Worm (Caenorhabditis elegans): ENCODE data around the gene spv-1.

The spv-1 gene

DNA sequence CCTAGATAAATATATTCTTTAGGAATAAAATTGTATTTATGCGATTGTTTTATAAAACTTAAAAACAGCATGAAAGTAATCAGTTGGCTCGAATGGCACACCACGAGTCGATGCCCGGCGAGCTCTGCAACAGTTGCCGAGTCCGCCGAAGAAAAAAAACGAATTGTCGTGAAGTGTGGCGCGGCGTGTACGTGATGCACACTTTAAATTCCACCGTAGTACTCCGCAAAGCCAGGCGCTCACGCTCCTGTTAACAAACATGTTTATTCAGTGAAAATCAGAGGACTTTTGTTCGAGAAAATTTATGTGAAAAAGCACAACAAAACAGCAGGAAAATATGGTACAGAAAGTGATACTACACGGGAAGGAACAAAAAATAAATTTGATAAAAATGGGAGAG lies 57.9 kb downstream of the spv-1 start (continued):
- TF ChIP-seq zag-1 (tag; optimal IDR thresholded peaks at IDR 0.05) (no peak), snpc-4 (tag; optimal IDR thresholded peaks at IDR 0.05) (peak; percentile 23), pqm-1 (tag; optimal IDR thresholded peaks at IDR 0.05) (peak; percentile 5), ztf-4 (tag; optimal IDR thresholded peaks at IDR 0.05) (no peak), nhr-25 (tag; optimal IDR thresholded peaks at IDR 0.05) (no peak), tbx-2 (tag; optimal IDR thresholded peaks at IDR 0.05) (no peak), nfya-1 (tag; optimal IDR thresholded peaks at IDR 0.05; ENCODE audit: insufficient read depth) (peak; percentile 79), nhr-43 (tag; optimal IDR thresholded peaks at IDR 0.05; ENCODE audit: poor library complexity, severe bottlenecking) (no peak)

DNA sequence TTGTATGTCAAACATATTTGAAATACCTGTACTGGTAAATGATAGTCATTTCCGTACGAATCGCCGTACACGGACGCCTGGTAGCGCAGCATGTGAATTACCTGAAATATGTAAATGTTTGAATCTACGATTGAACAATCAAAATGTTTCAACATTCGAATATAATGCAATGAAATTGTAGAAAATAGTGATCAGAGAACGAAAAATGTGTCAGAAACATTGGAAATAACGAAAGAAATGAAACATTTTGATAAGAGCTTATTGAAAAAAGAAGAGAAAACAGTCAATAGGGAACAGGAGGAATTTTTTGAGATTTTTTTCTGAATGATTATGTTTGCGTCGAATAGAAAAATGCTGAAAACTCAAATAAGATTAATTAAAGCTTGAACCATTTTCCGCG lies 58.4 kb downstream of the spv-1 start, which contains the start of gene ztf-17:
Gene ztf-17 (minus strand): TSS at position 101 of the 400 bp plus-strand sequence.
- TF ChIP-seq elt-2 (tag; optimal IDR thresholded peaks at IDR 0.05) (peak; percentile 1), skn-1 (tag; optimal IDR thresholded peaks at IDR 0.05) (no peak), ceh-82 (tag; optimal IDR thresholded peaks at IDR 0.05) (no peak), unc-39 (tag; optimal IDR thresholded peaks at IDR 0.05) (no peak)

DNA sequence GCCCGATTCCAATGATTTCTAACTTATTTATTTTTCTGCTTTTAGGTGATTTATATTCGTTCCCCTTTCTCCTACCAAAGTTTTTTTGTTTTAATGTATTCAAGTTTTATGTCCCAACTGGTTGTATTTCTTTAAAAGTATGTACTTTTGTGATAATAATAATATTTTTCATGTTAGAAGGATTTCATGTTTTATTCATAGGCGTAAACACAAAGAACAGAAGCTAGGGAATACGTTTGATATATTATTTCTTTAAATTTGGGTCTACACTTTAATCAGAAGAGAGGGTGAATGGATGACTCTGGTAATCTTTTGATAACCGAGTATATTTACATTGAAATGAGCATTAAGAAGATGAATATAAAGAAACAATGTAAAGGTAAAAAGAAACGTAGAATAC lies 62.4 kb downstream of the spv-1 start:
- TF ChIP-seq hmg-11 (tag; optimal IDR thresholded peaks at IDR 0.05) (no peak), daf-12 (tag; optimal IDR thresholded peaks at IDR 0.05) (no peak), pha-4 (tag; optimal IDR thresholded peaks at IDR 0.05) (no peak), ztf-4 (tag; optimal IDR thresholded peaks at IDR 0.05) (no peak), elt-1 (tag; optimal IDR thresholded peaks at IDR 0.05) (no peak), lsy-12 (tag; optimal IDR thresholded peaks at IDR 0.05) (no peak), nhr-237 (tag; optimal IDR thresholded peaks at IDR 0.05) (no peak), sea-2 (GFP tag; optimal IDR thresholded peaks at IDR 0.05) (no peak), skn-1 (tag; optimal IDR thresholded peaks at IDR 0.05) (no peak), fkh-10 (GFP tag; optimal IDR thresholded peaks at IDR 0.05) (no peak), nhr-28 (tag; optimal IDR thresholded peaks at IDR 0.05) (no peak), lin-15B (tag; optimal IDR thresholded peaks at IDR 0.05) (no peak), snpc-4 (tag; optimal IDR thresholded peaks at IDR 0.05) (no peak), egl-27 (tag; optimal IDR thresholded peaks at IDR 0.05) (no peak), elt-3 (tag; optimal IDR thresholded peaks at IDR 0.05) (no peak), pqm-1 (tag; optimal IDR thresholded peaks at IDR 0.05) (no peak), ceh-82 (tag; optimal IDR thresholded peaks at IDR 0.05) (no peak), nhr-76 (tag; optimal IDR thresholded peaks at IDR 0.05) (no peak), zag-1 (tag; optimal IDR thresholded peaks at IDR 0.05) (no peak), fos-1 (tag; optimal IDR thresholded peaks at IDR 0.05) (no peak)

ce11 chrII:7864892-7865291 lies 63.6 kb downstream of the spv-1 start:
- TF ChIP-seq elt-2 (tag; optimal IDR thresholded peaks at IDR 0.05) (no peak), mml-1 (tag; optimal IDR thresholded peaks at IDR 0.05) (no peak), aly-2 (tag; optimal IDR thresholded peaks at IDR 0.05) (no peak), nhr-11 (tag; optimal IDR thresholded peaks at IDR 0.05) (no peak), nhr-237 (tag; optimal IDR thresholded peaks at IDR 0.05) (no peak)

DNA sequence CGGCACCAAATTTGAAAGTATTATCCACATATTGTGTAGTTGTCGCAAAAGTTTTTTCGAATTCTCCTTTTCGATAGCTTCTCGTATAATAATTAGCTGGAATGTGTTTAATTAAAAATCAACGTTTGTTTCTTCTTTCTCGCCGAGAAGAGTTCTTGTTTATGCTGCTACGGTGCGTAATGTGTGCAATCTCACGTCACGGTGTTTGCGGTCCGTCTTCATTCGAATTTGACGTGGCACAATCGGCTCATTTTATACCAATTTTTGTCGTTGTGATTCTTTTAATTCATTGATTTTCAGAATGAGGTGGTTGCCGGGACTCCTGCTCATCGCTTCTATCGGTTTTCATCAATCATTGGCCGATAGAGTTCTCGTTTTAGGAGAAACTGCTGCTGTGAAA lies 64.3 kb downstream of the spv-1 start, which contains the start of gene ostb-1:
Gene ostb-1 (plus strand): TSS at position 301 of the 400 bp plus-strand sequence.
- no peak for TF ChIP-seq jun-1 (tag; optimal IDR thresholded peaks at IDR 0.05)
- TF ChIP-seq elt-3 (tag; optimal IDR thresholded peaks at IDR 0.05) = no peak
- TF ChIP-seq fos-1 (tag; optimal IDR thresholded peaks at IDR 0.05) = no peak
- no peak for TF ChIP-seq nhr-28 (tag; optimal IDR thresholded peaks at IDR 0.05)
- no peak for TF ChIP-seq nhr-67 (tag; optimal IDR thresholded peaks at IDR 0.05)
- peak; percentile 56 for TF ChIP-seq pha-4 (tag; optimal IDR thresholded peaks at IDR 0.05)
- TF ChIP-seq nfya-1 (tag; optimal IDR thresholded peaks at IDR 0.05; ENCODE audit: insufficient read depth) = peak; percentile 81

DNA sequence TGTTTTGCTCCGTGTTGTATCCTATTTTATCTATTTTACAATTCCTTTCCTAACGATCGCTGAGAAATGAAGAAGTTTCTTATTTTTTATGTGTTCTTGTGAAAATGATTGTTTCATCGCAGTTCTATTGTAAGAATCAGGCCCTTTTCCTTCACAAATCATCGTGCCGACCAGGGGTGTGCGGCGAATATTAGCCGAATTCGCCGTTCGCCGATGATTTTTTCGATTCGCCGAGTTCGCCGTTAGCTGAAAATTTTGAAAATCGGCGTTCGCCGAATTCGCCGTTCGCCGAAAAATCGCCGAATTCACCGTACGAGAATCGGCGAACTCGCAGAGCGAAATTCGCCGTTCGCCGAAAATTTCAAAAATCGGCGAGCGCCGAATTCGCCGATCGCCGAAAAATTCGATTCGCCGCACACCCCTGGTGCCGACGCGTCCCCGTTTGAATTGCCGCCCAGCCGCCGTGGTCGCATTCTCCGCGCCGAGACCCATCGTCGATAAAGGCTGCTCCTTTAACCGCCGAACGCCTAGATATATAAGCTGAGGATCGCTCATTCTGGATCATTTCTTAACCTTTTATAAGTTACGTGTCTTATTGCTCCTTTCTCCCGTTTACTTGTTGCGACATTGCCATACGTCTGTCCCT lies 64.9 kb downstream of the spv-1 start:
- TF ChIP-seq nhr-12 (tag; optimal IDR thresholded peaks at IDR 0.05) (no peak), lin-15B (tag; optimal IDR thresholded peaks at IDR 0.05) (peak; percentile 48)

All from whole organism, L3 larva.